Fruit fly (Drosophila melanogaster): ENCODE data around the gene Chsy.

Gene Chsy

dm6 chrX:15582853-15583252 lies 10.5 kb downstream of the Chsy start, which contains the start of the genes CG9215 and CG8097 (continued):
- TF ChIP-seq Vsx1 (GFP tag; optimal IDR thresholded peaks at IDR 0.05) (no peak), klu (GFP tag; IDR thresholded peaks at IDR 0.05) (no peak), CG10321 (GFP tag; IDR thresholded peaks at IDR 0.05) (no peak), chif (GFP tag; optimal IDR thresholded peaks at IDR 0.05) (peak in 1 of 2 experiments; percentile 5), hkb (optimal IDR thresholded peaks at IDR 0.05) (no peak), hkb (GFP tag; IDR thresholded peaks at IDR 0.05) (no peak), repo (GFP tag; optimal IDR thresholded peaks at IDR 0.05) (no peak), CG2129 (GFP tag; IDR thresholded peaks at IDR 0.05; ENCODE audit: partially characterized antibody) (peak; percentile 95), CG6791 (GFP tag; IDR thresholded peaks at IDR 0.05; ENCODE audit: partially characterized antibody) (peak; percentile 87), ftz-f1 (GFP tag; optimal IDR thresholded peaks at IDR 0.05) (no peak), CG13775 (GFP tag; optimal IDR thresholded peaks at IDR 0.05) (peak; percentile 11), Asciz (GFP tag; optimal IDR thresholded peaks at IDR 0.05) (no peak), CG12391 (tag; optimal IDR thresholded peaks at IDR 0.05) (peak; percentile 48), seq (GFP tag; IDR thresholded peaks at IDR 0.05) (no peak), trem (tag; optimal IDR thresholded peaks at IDR 0.05) (peak; percentile 76), gt (GFP tag; IDR thresholded peaks at IDR 0.05) (no peak), pum (GFP tag; optimal IDR thresholded peaks at IDR 0.05) (peak; percentile 23), pnt (GFP tag; optimal IDR thresholded peaks at IDR 0.05) (no peak), CG3847 (GFP tag; IDR thresholded peaks at IDR 0.05) (peak; percentile 43), gce (GFP tag; IDR thresholded peaks at IDR 0.05) (no peak), cg (GFP tag; optimal IDR thresholded peaks at IDR 0.05) (no peak), CG11398 (GFP tag; optimal IDR thresholded peaks at IDR 0.05) (no peak), dmrt99B (tag; optimal IDR thresholded peaks at IDR 0.05) (no peak), tio (GFP tag; optimal IDR thresholded peaks at IDR 0.05) (no peak), CG34422 (GFP tag; IDR thresholded peaks at IDR 0.05) (no peak), gcm (GFP tag; optimal IDR thresholded peaks at IDR 0.05) (no peak), CG32772 (GFP tag; IDR thresholded peaks at IDR 0.05) (no peak), usp (GFP tag; optimal IDR thresholded peaks at IDR 0.05) (no peak), CG12104 (GFP tag; optimal IDR thresholded peaks at IDR 0.05) (peak; percentile 2), CG10543 (GFP tag; optimal IDR thresholded peaks at IDR 0.05) (peak; percentile 37), Sox100B (GFP tag; optimal IDR thresholded peaks at IDR 0.05) (no peak), stc (GFP tag; IDR thresholded peaks at IDR 0.05) (no peak), Poxn (GFP tag; IDR thresholded peaks at IDR 0.05) (no peak), croc (GFP tag; conservative IDR thresholded peaks at IDR 0.05) (no peak), Atf6 (GFP tag; IDR thresholded peaks at IDR 0.05) (0 out of 2 replicates have a peak, but pooled peaks have one; percentile 38), gsb-n (tag; optimal IDR thresholded peaks at IDR 0.05) (no peak), Xbp1 (GFP tag; optimal IDR thresholded peaks at IDR 0.05) (peak; percentile 39), bsh (GFP tag; optimal IDR thresholded peaks at IDR 0.05) (no peak), pros (GFP tag; optimal IDR thresholded peaks at IDR 0.05) (no peak), CG6272 (GFP tag; IDR thresholded peaks at IDR 0.05) (peak; percentile 31), ase (GFP tag; IDR thresholded peaks at IDR 0.05) (no peak), CG2199 (GFP tag; IDR thresholded peaks at IDR 0.05) (no peak), pb (GFP tag; optimal IDR thresholded peaks at IDR 0.05) (no peak), BtbVII (GFP tag; optimal IDR thresholded peaks at IDR 0.05) (no peak), CG16863 (GFP tag; optimal IDR thresholded peaks at IDR 0.05) (peak; percentile 29), BEAF-32 (GFP tag; optimal IDR thresholded peaks at IDR 0.05) (peak; percentile 96), Oaz (GFP tag; IDR thresholded peaks at IDR 0.05) (no peak), Nf-YA (GFP tag; IDR thresholded peaks at IDR 0.05) (no peak), CG15601 (tag; optimal IDR thresholded peaks at IDR 0.05) (peak; percentile 21), CG3726 (GFP tag; IDR thresholded peaks at IDR 0.05) (no peak), grau (tag; optimal IDR thresholded peaks at IDR 0.05) (peak; percentile 48), CG18011 (GFP tag; optimal IDR thresholded peaks at IDR 0.05) (peak; percentile 8)

Measured in whole organism, embryonic.